Fruit fly (Drosophila melanogaster) whole organism, wandering third instar larva: ENCODE measurements around the gene CG4133.

ENCODE experiments used
- Abd-B ChIP-seq: fragments of >200 bp; optimal IDR thresholded peaks from 2 replicates; lab custom pipeline; 2017; ENCODE audit warnings: missing biosample characterization, missing genetic modification characterization
- CG9705 ChIP-seq: fragments of 200-800 bp; sonication (Bioruptor generic); optimal IDR thresholded peaks from 2 replicates; lab custom pipeline; 2018; ENCODE audit warnings: missing biosample characterization, mild to moderate bottlenecking, missing genetic modification characterization
- CrebA ChIP-seq: fragments of 200-800 bp; sonication (Bioruptor generic); optimal IDR thresholded peaks from 2 replicates; lab custom pipeline; 2016; ENCODE audit warnings: missing biosample characterization, mild to moderate bottlenecking, missing genetic modification characterization, borderline replicate concordance
- Dfd ChIP-seq: fragments of >200 bp; optimal IDR thresholded peaks from 2 replicates; lab custom pipeline; 2017; ENCODE audit warnings: missing biosample characterization, missing genetic modification characterization
- Myc ChIP-seq: fragments of >200 bp; optimal IDR thresholded peaks from 2 replicates; lab custom pipeline; 2017
- Rel ChIP-seq, 2 experiments: fragments of 200-800 bp; sonication (Bioruptor generic) in 1 of 2; optimal IDR thresholded peaks; 2 replicates in 1 of 2; 3 replicates in 1 of 2; lab custom pipeline; 2016 to 2019; ENCODE audit warnings: mild to moderate bottlenecking in 2 of 2, missing biosample characterization in 2 of 2, missing genetic modification characterization in 2 of 2, moderate library complexity in 1 of 2
- Sp1 ChIP-seq: fragments of 200-800 bp; sonication (Bioruptor generic); optimal IDR thresholded peaks from 3 replicates; lab custom pipeline; 2019; ENCODE audit warnings: missing biosample characterization, mild to moderate bottlenecking, missing genetic modification characterization, moderate library complexity
- dsf ChIP-seq: sonication (Bioruptor generic); optimal IDR thresholded peaks from 2 replicates; lab custom pipeline; 2016; ENCODE audit warnings: missing biosample characterization, missing genetic modification characterization, borderline replicate concordance
- jim ChIP-seq: fragments of 175-275, 200-325 bp; sonication (Bioruptor generic); optimal IDR thresholded peaks from 2 replicates; lab custom pipeline; 2016; ENCODE audit warnings: missing biosample characterization, mild to moderate bottlenecking, missing genetic modification characterization
- pan ChIP-seq: fragments of >200 bp; optimal IDR thresholded peaks from 2 replicates; lab custom pipeline; 2017
- psq ChIP-seq: fragments of 200-800 bp; sonication (Bioruptor generic); optimal IDR thresholded peaks from 3 replicates; lab custom pipeline; 2017; ENCODE audit warnings: missing biosample characterization, mild to moderate bottlenecking, missing genetic modification characterization, moderate library complexity
- usp ChIP-seq: fragments of >200 bp; optimal IDR thresholded peaks from 2 replicates; lab custom pipeline; 2017; ENCODE audit warnings: missing biosample characterization, missing genetic modification characterization

dm6 chr2L:413894-414293, 41.4 kb upstream of the CG4133 start:
- TF ChIP-seq usp (GFP tag; lab: Kevin White, UChicago) = no peak
- no peak for TF ChIP-seq Sp1 (GFP tag; lab: Kevin White, UChicago)
- no peak for TF ChIP-seq CG9705 (GFP tag; lab: Kevin White, UChicago)
- no peak for TF ChIP-seq psq (GFP tag; lab: Kevin White, UChicago)
- TF ChIP-seq dsf (GFP tag; lab: Kevin White, UChicago) = no peak
- no peak for TF ChIP-seq CrebA (GFP tag; lab: Kevin White, UChicago)
- no peak for TF ChIP-seq pan
- no peak for TF ChIP-seq jim (GFP tag; lab: Kevin White, UChicago)
- TF ChIP-seq Myc = no peak
- no peak for TF ChIP-seq Rel (GFP tag; optimal IDR thresholded peaks at IDR 0.05; lab: Kevin White, UChicago)
- no peak for TF ChIP-seq Rel (tag; optimal IDR thresholded peaks at IDR 0.05; lab: Kevin White, UChicago)
- no peak for TF ChIP-seq Abd-B
- no peak for TF ChIP-seq Dfd (GFP tag; lab: Kevin White, UChicago)
